Worm (Caenorhabditis elegans): ENCODE measurements around the gene ceh-49.
A peak's percentile ranks its signal among the peaks of the same experiment; 100 is the strongest.

- TF ChIP-seq jun-1 (tag; optimal IDR thresholded peaks at IDR 0.05): no peak
- TF ChIP-seq pqm-1 (tag; optimal IDR thresholded peaks at IDR 0.05): no peak
- TF ChIP-seq snu-23 (GFP tag; optimal IDR thresholded peaks at IDR 0.05): peak; percentile 23
- no peak for TF ChIP-seq fos-1 (tag; optimal IDR thresholded peaks at IDR 0.05)
- no peak for TF ChIP-seq nhr-237 (tag; optimal IDR thresholded peaks at IDR 0.05)
- no peak for TF ChIP-seq snpc-4 (tag; optimal IDR thresholded peaks at IDR 0.05)
- no peak for TF ChIP-seq mdl-1 (tag; optimal IDR thresholded peaks at IDR 0.05)
- TF ChIP-seq blmp-1 (tag; optimal IDR thresholded peaks at IDR 0.05): peak; percentile 44
Measured at ce11 chrV:6110533-6110932, 9.5 kb downstream of the ceh-49 start, which contains the start of gene F17A9.4.
